Worm (Caenorhabditis elegans) whole organism, L3 larva: ENCODE results near the gene nhr-138.

Experiments used
- R02D3.7 ChIP-seq: fragments of 150-350 bp; optimal IDR thresholded peaks from 2 replicates; lab custom pipeline; 2014; ENCODE audit warnings: missing biosample characterization, missing genetic modification characterization
- ZK546.5 ChIP-seq: sonication (generic microtip); optimal IDR thresholded peaks from 2 replicates; lab custom pipeline; 2017; ENCODE audit warnings: missing biosample characterization, missing genetic modification characterization
- ama-1 ChIP-seq: fragments of 150-350 bp; optimal IDR thresholded peaks from 2 replicates; lab custom pipeline; 2018
- ceh-82 ChIP-seq: fragments of 150-350 bp; optimal IDR thresholded peaks from 2 replicates; lab custom pipeline; 2014; ENCODE audit warnings: missing biosample characterization, missing genetic modification characterization
- daf-12 ChIP-seq: fragments of 150-350 bp; optimal IDR thresholded peaks from 2 replicates; lab custom pipeline; 2014; ENCODE audit warnings: missing biosample characterization, missing genetic modification reagents, missing genetic modification characterization
- egl-27 ChIP-seq: sonication (generic microtip); optimal IDR thresholded peaks from 4 replicates; lab custom pipeline; 2017; ENCODE audit warnings: missing biosample characterization, missing genetic modification reagents, missing genetic modification characterization
- egl-5 ChIP-seq: fragments of 150-350 bp; optimal IDR thresholded peaks from 2 replicates; lab custom pipeline; 2017; ENCODE audit warnings: missing biosample characterization, missing genetic modification reagents, missing genetic modification characterization, inconsistent platforms
- elt-1 ChIP-seq: fragments of 150-350 bp; optimal IDR thresholded peaks from 2 replicates; lab custom pipeline; 2014; ENCODE audit warnings: missing biosample characterization, missing genetic modification characterization
- elt-2 ChIP-seq: sonication (generic microtip); optimal IDR thresholded peaks from 2 replicates; lab custom pipeline; 2016; ENCODE audit warnings: missing genetic modification reagents, mild to moderate bottlenecking, missing genetic modification characterization, missing compliant biosample characterization
- elt-3 ChIP-seq, 3 experiments: fragments of 150-350 bp in 1 of 3; sonication (generic microtip) in 2 of 3; optimal IDR thresholded peaks; 2 replicates in 2 of 3; 4 replicates in 1 of 3; lab custom pipeline; 2014 to 2017; ENCODE audit warnings: missing biosample characterization in 3 of 3, missing genetic modification characterization in 3 of 3
- fkh-10 ChIP-seq: sonication (generic microtip); optimal IDR thresholded peaks from 2 replicates; lab custom pipeline; 2017; ENCODE audit warnings: missing biosample characterization, missing genetic modification reagents, missing genetic modification characterization
- fkh-2 ChIP-seq: fragments of 150-350 bp; optimal IDR thresholded peaks from 2 replicates; lab custom pipeline; 2014; ENCODE audit warnings: missing biosample characterization, missing genetic modification reagents, missing genetic modification characterization
- hmg-11 ChIP-seq: sonication (generic microtip); optimal IDR thresholded peaks from 2 replicates; lab custom pipeline; 2016; ENCODE audit warnings: missing genetic modification characterization, missing compliant biosample characterization
- jun-1 ChIP-seq: fragments of 150-350 bp; optimal IDR thresholded peaks from 2 replicates; lab custom pipeline; 2014; ENCODE audit warnings: missing biosample characterization, missing genetic modification reagents, missing genetic modification characterization
- lin-15B ChIP-seq: fragments of 150-350 bp; optimal IDR thresholded peaks from 2 replicates; lab custom pipeline; 2014; ENCODE audit warnings: missing biosample characterization, missing genetic modification characterization
- lin-39 ChIP-seq: fragments of 150-350 bp; optimal IDR thresholded peaks from 2 replicates; lab custom pipeline; 2018; ENCODE audit warnings: missing biosample characterization, missing genetic modification reagents, missing genetic modification characterization
- lsy-12 ChIP-seq: sonication (generic microtip); optimal IDR thresholded peaks from 2 replicates; lab custom pipeline; 2016; ENCODE audit warnings: mild to moderate bottlenecking, missing genetic modification characterization, missing compliant biosample characterization
- mdl-1 ChIP-seq: fragments of 150-350 bp; optimal IDR thresholded peaks from 2 replicates; lab custom pipeline; 2014; ENCODE audit warnings: missing biosample characterization, missing genetic modification characterization
- mml-1 ChIP-seq: fragments of 150-350 bp; sonication (generic microtip); optimal IDR thresholded peaks from 3 replicates; lab custom pipeline; 2014; ENCODE audit warnings: missing biosample characterization, missing genetic modification characterization
- nfya-1 ChIP-seq: sonication (generic microtip); optimal IDR thresholded peaks from 2 replicates; lab custom pipeline; 2017; ENCODE audit warnings: missing genetic modification characterization, mild to moderate bottlenecking, missing compliant biosample characterization, antibody characterized with exemption, moderate library complexity; ENCODE audit not compliant: insufficient read depth
- nhr-11 ChIP-seq: fragments of 150-350 bp; optimal IDR thresholded peaks from 2 replicates; lab custom pipeline; 2014; ENCODE audit warnings: missing biosample characterization, missing genetic modification characterization
- nhr-23 ChIP-seq: fragments of 150-350 bp; optimal IDR thresholded peaks from 2 replicates; lab custom pipeline; 2014; ENCODE audit warnings: missing biosample characterization, missing genetic modification reagents, missing genetic modification characterization
- nhr-237 ChIP-seq: fragments of 150-350 bp; optimal IDR thresholded peaks from 2 replicates; lab custom pipeline; 2014; ENCODE audit warnings: missing biosample characterization, missing genetic modification characterization
- nhr-25 ChIP-seq: sonication (generic microtip); optimal IDR thresholded peaks from 2 replicates; lab custom pipeline; 2017; ENCODE audit warnings: missing biosample characterization, missing genetic modification characterization
- nhr-67 ChIP-seq: fragments of 150-350 bp; optimal IDR thresholded peaks from 2 replicates; lab custom pipeline; 2014; ENCODE audit warnings: missing biosample characterization, missing genetic modification characterization
- nhr-76 ChIP-seq: fragments of 150-350 bp; sonication (generic microtip); optimal IDR thresholded peaks from 5 replicates; lab custom pipeline; 2014; ENCODE audit warnings: missing biosample characterization, missing genetic modification characterization
- nhr-77 ChIP-seq: fragments of 150-350 bp; optimal IDR thresholded peaks from 2 replicates; lab custom pipeline; 2014; ENCODE audit warnings: missing biosample characterization, missing genetic modification characterization
- pha-4 ChIP-seq: fragments of 150-350 bp; optimal IDR thresholded peaks from 2 replicates; lab custom pipeline; 2014; ENCODE audit warnings: missing biosample characterization, missing genetic modification reagents, missing genetic modification characterization
- pqm-1 ChIP-seq: fragments of 150-350 bp; optimal IDR thresholded peaks from 2 replicates; lab custom pipeline; 2017; ENCODE audit warnings: missing biosample characterization, missing genetic modification characterization, inconsistent platforms
- sea-2 ChIP-seq: fragments of 150-350 bp; sonication (generic microtip); optimal IDR thresholded peaks from 4 replicates; lab custom pipeline; 2014; ENCODE audit warnings: missing biosample characterization, missing genetic modification reagents, missing genetic modification characterization
- skn-1 ChIP-seq: fragments of 150-350 bp; optimal IDR thresholded peaks from 2 replicates; lab custom pipeline; 2014; ENCODE audit warnings: missing biosample characterization, missing genetic modification characterization
- tbx-2 ChIP-seq: sonication (generic microtip); optimal IDR thresholded peaks from 2 replicates; lab custom pipeline; 2016; ENCODE audit warnings: mild to moderate bottlenecking, missing genetic modification characterization, missing compliant biosample characterization
- unc-62 ChIP-seq: fragments of 150-350 bp; sonication (generic microtip); optimal IDR thresholded peaks from 4 replicates; lab custom pipeline; 2014; ENCODE audit warnings: missing biosample characterization, missing genetic modification reagents, missing genetic modification characterization
- zag-1 ChIP-seq: fragments of 150-350 bp; optimal IDR thresholded peaks from 2 replicates; lab custom pipeline; 2014; ENCODE audit warnings: missing biosample characterization, missing genetic modification characterization
- ztf-4 ChIP-seq: fragments of 150-350 bp; optimal IDR thresholded peaks from 2 replicates; lab custom pipeline; 2014; ENCODE audit warnings: missing biosample characterization, missing genetic modification characterization

Gene nhr-138

DNA sequence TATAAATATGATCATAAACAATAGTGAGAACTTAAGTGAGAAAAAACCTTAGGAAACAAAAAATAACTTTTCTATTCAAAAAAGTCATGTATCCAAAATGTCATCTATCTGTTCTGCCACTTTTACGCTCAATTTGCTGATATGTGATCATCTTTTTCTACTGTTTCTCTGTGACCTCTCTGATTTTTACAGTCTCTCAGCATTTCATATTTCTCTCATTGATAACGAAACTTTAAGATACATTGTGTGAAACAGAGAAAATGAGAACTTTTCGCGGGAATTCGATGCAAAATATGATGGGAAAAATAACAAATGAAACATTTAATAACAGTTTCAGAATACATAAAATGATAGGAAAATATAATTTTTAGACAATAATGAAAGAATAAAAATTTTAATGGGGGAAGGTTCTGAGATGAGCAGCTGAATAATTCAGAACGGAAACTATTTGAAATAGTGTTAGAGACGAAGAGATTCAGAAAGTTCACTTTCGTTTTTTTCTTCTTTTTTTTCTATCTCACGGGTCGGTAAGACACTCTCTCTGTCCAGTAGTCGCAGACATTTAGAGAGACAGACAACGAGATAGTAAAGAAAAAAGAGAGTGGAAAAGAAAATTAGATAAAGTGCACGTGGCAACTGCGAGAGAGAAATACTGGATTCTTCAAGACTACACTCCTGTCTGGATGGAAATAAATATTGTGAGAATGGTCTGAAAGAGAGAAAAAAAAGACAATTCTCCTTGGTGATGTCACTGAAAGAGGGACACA, 47.6 kb upstream of the nhr-138 start (continued):
- TF ChIP-seq nhr-23 (tag; lab: Kevin White, UChicago) (peak; percentile 79), elt-1 (tag; lab: Kevin White, UChicago) (no peak)

DNA sequence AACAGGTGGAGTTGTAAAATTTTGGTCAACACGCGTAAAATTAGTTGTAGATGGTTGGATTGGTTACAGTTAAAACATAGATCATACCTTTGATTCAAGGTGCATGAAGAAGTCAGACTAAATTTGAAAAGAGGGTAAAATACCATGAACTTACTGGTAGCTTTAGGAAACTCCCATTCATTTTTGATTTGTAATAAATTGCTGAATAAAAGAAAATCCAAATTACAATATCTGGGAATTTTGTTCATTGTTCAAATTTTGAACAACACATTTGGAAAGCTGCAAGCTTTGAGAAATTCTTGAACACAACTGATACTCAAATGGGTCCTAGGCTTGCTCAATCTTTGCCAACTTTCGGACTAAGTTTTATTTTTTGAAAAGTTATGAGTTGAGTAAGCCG, 47.0 kb upstream of the nhr-138 start:
- TF ChIP-seq lin-15B (tag; lab: Kevin White, UChicago) (no peak), elt-1 (tag; lab: Kevin White, UChicago) (no peak), elt-2 (tag; lab: Kevin White, UChicago) (no peak), pqm-1 (no peak), nhr-11 (tag; lab: Kevin White, UChicago) (no peak), ceh-82 (no peak), ztf-4 (tag; lab: Kevin White, UChicago) (no peak), elt-3 (tag; optimal IDR thresholded peaks at IDR 0.05; lab: Kevin White, UChicago) (no peak)

DNA sequence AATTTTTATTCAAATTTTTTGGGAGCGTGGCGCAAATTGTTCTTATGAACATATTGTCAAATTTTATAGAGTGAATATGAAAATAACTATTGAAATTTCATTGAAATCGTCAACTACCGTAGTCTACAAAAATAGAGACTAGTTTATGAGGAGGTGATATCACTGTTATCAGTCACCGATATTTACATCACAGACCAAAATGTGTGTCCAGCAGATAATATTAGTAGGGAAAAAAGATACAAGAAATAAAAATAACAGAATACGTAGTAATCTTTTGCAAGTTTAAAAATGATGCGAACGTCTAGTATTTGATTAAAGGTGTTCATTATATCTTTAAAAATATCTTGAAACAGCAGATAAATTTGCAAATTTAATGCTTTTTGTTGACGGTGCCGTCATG, 45.8 kb upstream of the nhr-138 start:
- peak; percentile 3 for TF ChIP-seq elt-2 (tag; lab: Kevin White, UChicago)
- no peak for TF ChIP-seq nhr-67 (tag; lab: Kevin White, UChicago)

DNA sequence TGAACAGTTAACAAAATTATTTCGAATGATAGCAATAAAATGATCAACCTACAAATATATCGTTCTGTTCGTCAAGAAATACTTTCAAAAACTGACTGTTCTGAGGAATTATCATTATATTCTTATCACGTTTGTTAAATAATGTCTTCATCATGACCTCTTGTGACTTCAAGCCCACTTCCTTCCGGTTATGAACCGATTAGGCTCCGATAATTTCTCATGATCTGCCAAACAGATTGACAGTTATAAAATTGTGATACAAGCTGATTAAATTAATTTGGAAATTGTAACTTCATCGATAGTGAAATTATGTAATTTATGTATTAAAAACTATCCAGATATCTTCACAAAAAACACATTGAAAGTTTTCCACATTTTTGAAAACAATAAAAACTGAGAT, 44.2 kb upstream of the nhr-138 start, which contains the start of gene ins-8:
Gene ins-8 (minus strand): TSS at position 101 of the 400 bp plus-strand sequence.
- TF ChIP-seq nfya-1 = no peak
- no peak for TF ChIP-seq nhr-23 (tag; lab: Kevin White, UChicago)
- no peak for TF ChIP-seq ZK546.5
- TF ChIP-seq pha-4 = no peak
- TF ChIP-seq ztf-4 (tag; lab: Kevin White, UChicago) = no peak
- no peak for TF ChIP-seq egl-27
- TF ChIP-seq sea-2 (GFP tag; lab: Kevin White, UChicago) = no peak
- no peak for TF ChIP-seq fkh-2 (tag; lab: Kevin White, UChicago)
- TF ChIP-seq nhr-25 (tag; lab: Kevin White, UChicago) = no peak
- no peak for TF ChIP-seq zag-1 (tag; lab: Kevin White, UChicago)
- no peak for TF ChIP-seq R02D3.7 (tag; lab: Kevin White, UChicago)
- no peak for TF ChIP-seq nhr-77 (tag; lab: Kevin White, UChicago)
- no peak for TF ChIP-seq hmg-11
- no peak for TF ChIP-seq mml-1 (tag; lab: Kevin White, UChicago)
- no peak for TF ChIP-seq fkh-10 (GFP tag; lab: Kevin White, UChicago)
- TF ChIP-seq nhr-237 = no peak
- TF ChIP-seq elt-2 (tag; lab: Kevin White, UChicago) = no peak
- no peak for TF ChIP-seq lin-39 (tag; lab: Kevin White, UChicago)
- TF ChIP-seq pqm-1 = no peak

DNA sequence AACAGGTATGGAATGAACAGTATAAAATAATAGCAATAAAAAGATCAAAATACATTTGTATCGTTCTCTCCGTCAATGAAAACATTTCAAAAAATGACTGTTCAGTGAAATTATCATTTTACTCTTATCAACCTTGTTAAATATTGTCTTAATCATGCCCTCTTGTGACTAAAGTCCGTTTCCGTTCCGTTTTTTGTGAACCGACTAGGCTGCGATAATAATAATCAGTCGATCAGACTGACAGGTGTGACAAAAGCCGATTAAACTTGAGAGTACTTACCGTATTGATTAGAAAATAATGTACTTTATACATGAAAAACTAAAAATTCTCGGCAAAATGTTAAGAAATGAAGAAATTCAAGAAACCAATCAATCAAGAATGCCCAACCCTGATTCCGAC, 42.5 kb upstream of the nhr-138 start, which contains the start of gene ins-7:
Gene ins-7 (minus strand): TSS at position 332 of the 400 bp plus-strand sequence.
- TF ChIP-seq egl-5 (tag; lab: Kevin White, UChicago) = no peak
- TF ChIP-seq fkh-2 (tag; lab: Kevin White, UChicago) = no peak
- TF ChIP-seq nhr-76 (tag; lab: Kevin White, UChicago) = no peak
- no peak for TF ChIP-seq egl-27
- TF ChIP-seq elt-2 (tag; lab: Kevin White, UChicago) = peak; percentile 91
- peak; percentile 34 for TF ChIP-seq pqm-1
- TF ChIP-seq elt-3 (tag; optimal IDR thresholded peaks at IDR 0.05; lab: Kevin White, UChicago) = no peak
- TF ChIP-seq, all 47 proteins: peak for 2

DNA sequence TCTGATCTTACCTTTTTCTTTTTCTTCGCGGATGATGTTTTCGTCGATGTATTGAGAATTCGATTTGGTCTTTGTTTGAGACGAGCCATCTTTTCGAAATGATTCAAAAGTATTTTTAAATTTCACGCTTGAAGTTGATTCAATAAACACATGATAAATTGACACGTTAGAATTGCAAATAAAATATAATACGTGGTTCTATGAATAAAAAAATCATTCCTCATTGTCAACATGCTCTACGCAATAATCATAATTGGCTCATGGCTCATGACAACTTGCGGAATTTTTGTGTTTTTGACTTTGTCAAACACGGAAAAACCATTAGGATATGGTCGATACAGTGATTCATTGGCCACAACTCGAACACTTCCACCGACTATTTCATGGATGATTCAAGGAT, 41.6 kb upstream of the nhr-138 start, which contains the start of the genes htas-1 and ZK1251.3:
Gene htas-1 (minus strand): TSS at position 101 of the 400 bp plus-strand sequence.
Gene ZK1251.3 (plus strand): TSS at position 226 of the 400 bp plus-strand sequence.
- TF ChIP-seq ztf-4 (tag; lab: Kevin White, UChicago) = no peak
- TF ChIP-seq ZK546.5 = no peak
- TF ChIP-seq unc-62 = no peak
- TF ChIP-seq skn-1 (tag; lab: Kevin White, UChicago) = no peak
- no peak for TF ChIP-seq nhr-76 (tag; lab: Kevin White, UChicago)
- no peak for TF ChIP-seq ceh-82
- no peak for TF ChIP-seq jun-1 (tag; lab: Kevin White, UChicago)
- no peak for TF ChIP-seq pqm-1
- no peak for TF ChIP-seq ama-1 (lab: Kevin White, UChicago)
- TF ChIP-seq mdl-1 = no peak
- TF ChIP-seq hmg-11 = no peak
- TF ChIP-seq nhr-77 (tag; lab: Kevin White, UChicago) = no peak
- no peak for TF ChIP-seq tbx-2
- TF ChIP-seq daf-12 (tag; lab: Kevin White, UChicago) = no peak
- TF ChIP-seq fkh-2 (tag; lab: Kevin White, UChicago) = no peak
- no peak for TF ChIP-seq egl-5 (tag; lab: Kevin White, UChicago)
- no peak for TF ChIP-seq lin-15B (tag; lab: Kevin White, UChicago)
- TF ChIP-seq lsy-12 (tag; lab: Kevin White, UChicago) = no peak
- TF ChIP-seq, all 47 proteins: peak for 0
